Worm (Caenorhabditis elegans): Measurements from ENCODE around the gene jip-1.

DNA sequence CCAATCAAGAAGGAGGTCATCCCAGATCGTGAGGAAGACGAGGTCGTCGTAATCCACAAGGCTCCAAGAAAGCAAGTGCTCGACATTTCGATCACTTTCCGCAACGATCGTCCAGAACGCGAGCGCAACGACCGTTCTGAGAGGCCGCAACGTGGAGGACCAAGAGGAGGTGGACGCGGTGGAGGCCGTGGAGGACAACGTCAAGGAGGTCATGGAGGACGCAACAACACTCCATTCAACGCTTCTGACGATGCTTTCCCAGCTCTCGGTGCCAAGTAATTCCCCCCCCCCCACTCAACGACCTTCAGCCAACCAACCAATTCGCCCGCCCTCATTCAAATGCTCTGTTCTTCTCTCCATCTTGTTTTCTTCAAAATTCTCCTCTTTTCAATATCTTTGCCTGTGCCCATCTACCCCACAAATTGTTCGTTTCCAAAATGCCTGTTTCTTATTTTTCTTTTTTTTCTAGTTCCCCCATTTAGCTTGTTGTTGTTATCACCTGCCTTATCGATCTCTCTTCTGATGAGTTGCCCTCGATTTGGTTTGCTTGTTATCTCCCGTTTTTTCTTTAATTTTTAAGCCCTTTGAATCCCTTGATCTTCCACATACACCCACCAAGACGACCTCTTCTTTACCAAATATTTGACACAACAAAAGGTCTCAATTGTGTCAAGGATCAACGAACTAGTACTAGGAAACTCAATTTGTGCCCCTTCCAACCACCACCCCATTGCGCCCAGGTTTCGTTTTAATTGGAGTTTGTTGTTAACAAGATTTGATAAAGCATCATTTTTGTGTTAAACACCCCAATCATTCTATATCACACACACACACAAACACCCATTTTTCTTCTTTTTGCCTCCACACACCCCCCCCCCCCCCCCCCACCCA lies 4.3 kb upstream of the jip-1 start:
- TF ChIP-seq ama-1 (optimal IDR thresholded peaks at IDR 0.05): no peak
- TF ChIP-seq hmg-4 (GFP tag; optimal IDR thresholded peaks at IDR 0.05): no peak
- no peak for TF ChIP-seq ceh-36 (tag; optimal IDR thresholded peaks at IDR 0.05)
- no peak for TF ChIP-seq F13C5.2 (tag; optimal IDR thresholded peaks at IDR 0.05)
- TF ChIP-seq B0310.2 (tag; optimal IDR thresholded peaks at IDR 0.05): no peak
- no peak for TF ChIP-seq hmbx-1 (tag; optimal IDR thresholded peaks at IDR 0.05)
- TF ChIP-seq hnd-1 (tag; optimal IDR thresholded peaks at IDR 0.05): no peak
- no peak for TF ChIP-seq ceh-13 (GFP tag; optimal IDR thresholded peaks at IDR 0.05)
- TF ChIP-seq aly-1 (tag; optimal IDR thresholded peaks at IDR 0.05): no peak
- no peak for TF ChIP-seq ets-7 (tag; optimal IDR thresholded peaks at IDR 0.05)

Measured in whole organism, early embryonic.